Worm (Caenorhabditis elegans) whole organism, L1 larva: ENCODE data around the gene EGAP2.2.

Experiments used
- C04F5.9 ChIP-seq: sonication (generic microtip); optimal IDR thresholded peaks from 2 replicates; lab custom pipeline; 2016; ENCODE audit warnings: missing genetic modification characterization, missing compliant biosample characterization
- C16A3.4 ChIP-seq: fragments of 150-350 bp; optimal IDR thresholded peaks from 2 replicates; lab custom pipeline; 2014; ENCODE audit warnings: missing biosample characterization, missing genetic modification characterization
- F16B12.6 ChIP-seq: fragments of 150-350 bp; optimal IDR thresholded peaks from 2 replicates; lab custom pipeline; 2014; ENCODE audit warnings: missing biosample characterization, missing genetic modification characterization
- aly-2 ChIP-seq: fragments of 150-350 bp; optimal IDR thresholded peaks from 2 replicates; lab custom pipeline; 2014; ENCODE audit warnings: missing biosample characterization, missing genetic modification characterization
- ama-1 ChIP-seq: fragments of 150-350 bp; optimal IDR thresholded peaks from 2 replicates; lab custom pipeline; 2014
- blmp-1 ChIP-seq: fragments of 150-350 bp; optimal IDR thresholded peaks from 2 replicates; lab custom pipeline; 2014; ENCODE audit warnings: missing biosample characterization, missing genetic modification characterization
- ceh-82 ChIP-seq, 3 experiments: fragments of 150-350 bp in 1 of 3; sonication (generic microtip) in 2 of 3; optimal IDR thresholded peaks; 2 replicates each; lab custom pipeline; 2014 to 2017; ENCODE audit warnings: missing biosample characterization in 3 of 3, missing genetic modification characterization in 3 of 3
- dpl-1 ChIP-seq, 3 experiments: fragments of 150-350 bp in 2 of 3; sonication (generic microtip) in 1 of 3; optimal IDR thresholded peaks; 2 replicates each; lab custom pipeline; 2014 to 2017; ENCODE audit warnings: missing biosample characterization in 3 of 3, missing genetic modification characterization in 3 of 3, missing genetic modification reagents in 3 of 3
- dsc-1 ChIP-seq: sonication (generic microtip); optimal IDR thresholded peaks from 2 replicates; lab custom pipeline; 2016; ENCODE audit warnings: mild to moderate bottlenecking, missing genetic modification characterization, missing compliant biosample characterization
- efl-1 ChIP-seq, 4 experiments: fragments of 150-350 bp; optimal IDR thresholded peaks in 3 of 4; peaks in 1 of 4; 1 replicate in 1 of 4; 2 replicates in 3 of 4; lab custom pipeline; 2014; ENCODE audit warnings: missing biosample characterization in 2 of 4, missing genetic modification characterization in 2 of 4, missing genetic modification reagents in 2 of 4
- efl-3 ChIP-seq: fragments of 200-800 bp; sonication (Bioruptor generic); optimal IDR thresholded peaks from 2 replicates; lab custom pipeline; 2018; ENCODE audit warnings: mild to moderate bottlenecking, missing genetic modification characterization, missing compliant biosample characterization
- egl-27 ChIP-seq, 2 experiments: fragments of 150-350 bp in 1 of 2; sonication (generic microtip); optimal IDR thresholded peaks; 3 replicates each; lab custom pipeline; 2017 to 2018; ENCODE audit warnings: missing biosample characterization in 2 of 2, missing genetic modification characterization in 2 of 2, missing genetic modification reagents in 2 of 2
- elt-2 ChIP-seq: sonication (generic microtip); optimal IDR thresholded peaks from 2 replicates; lab custom pipeline; 2016; ENCODE audit warnings: missing genetic modification characterization, mild to moderate bottlenecking, inconsistent platforms, missing compliant biosample characterization, missing genetic modification reagents
- ets-5 ChIP-seq: fragments of 200-800 bp; sonication (Bioruptor generic); IDR thresholded peaks from 2 replicates; pipeline ENCODE4 v1.3.6; 2022; ENCODE audit warnings: missing genetic modification characterization, missing compliant biosample characterization
- fkh-8 ChIP-seq: sonication (generic microtip); optimal IDR thresholded peaks from 2 replicates; lab custom pipeline; 2016; ENCODE audit warnings: mild to moderate bottlenecking, missing genetic modification characterization, missing compliant biosample characterization
- fos-1 ChIP-seq: fragments of 150-350 bp; optimal IDR thresholded peaks from 2 replicates; lab custom pipeline; 2014; ENCODE audit warnings: missing biosample characterization, missing genetic modification characterization
- grh-1 ChIP-seq: fragments of 200-800 bp; sonication (Bioruptor generic); IDR thresholded peaks from 2 replicates; pipeline ENCODE4 v1.3.6; 2022; ENCODE audit warnings: missing genetic modification reagents, missing genetic modification characterization, missing compliant biosample characterization
- hlh-4 ChIP-seq: sonication (generic microtip); optimal IDR thresholded peaks from 2 replicates; lab custom pipeline; 2016; ENCODE audit warnings: mild to moderate bottlenecking, missing genetic modification characterization, missing compliant biosample characterization
- irx-1 ChIP-seq: sonication (generic microtip); optimal IDR thresholded peaks from 2 replicates; lab custom pipeline; 2016; ENCODE audit warnings: missing genetic modification characterization, missing compliant biosample characterization
- isw-1 ChIP-seq: fragments of 200-800 bp; sonication (Bioruptor generic); IDR thresholded peaks from 2 replicates; pipeline ENCODE4 v1.3.6; 2022; ENCODE audit warnings: missing genetic modification characterization, missing compliant biosample characterization
- jun-1 ChIP-seq: fragments of 150-350 bp; optimal IDR thresholded peaks from 2 replicates; lab custom pipeline; 2014; ENCODE audit warnings: missing biosample characterization, missing genetic modification reagents, missing genetic modification characterization
- lin-14 ChIP-seq: fragments of 200-800 bp; sonication (Bioruptor generic); optimal IDR thresholded peaks from 2 replicates; lab custom pipeline; 2018; ENCODE audit warnings: mild to moderate bottlenecking, missing genetic modification characterization, moderate library complexity, missing compliant biosample characterization
- lin-15B ChIP-seq: fragments of 150-350 bp; sonication (generic microtip); optimal IDR thresholded peaks from 3 replicates; lab custom pipeline; 2014; ENCODE audit warnings: missing biosample characterization, missing genetic modification characterization
- lir-3 ChIP-seq: sonication (generic microtip); optimal IDR thresholded peaks from 2 replicates; lab custom pipeline; 2016; ENCODE audit warnings: mild to moderate bottlenecking, missing genetic modification characterization, moderate library complexity, missing compliant biosample characterization; ENCODE audit not compliant: poor library complexity
- lsy-2 ChIP-seq, 2 experiments: fragments of 150-350 bp; optimal IDR thresholded peaks; 2 replicates each; lab custom pipeline; 2014; ENCODE audit warnings: missing biosample characterization in 2 of 2, missing genetic modification characterization in 2 of 2
- mep-1 ChIP-seq: fragments of 150-350 bp; optimal IDR thresholded peaks from 2 replicates; lab custom pipeline; 2014; ENCODE audit warnings: missing biosample characterization, missing genetic modification characterization
- nhr-11 ChIP-seq: fragments of 150-350 bp; optimal IDR thresholded peaks from 2 replicates; lab custom pipeline; 2014; ENCODE audit warnings: missing biosample characterization, missing genetic modification characterization
- nhr-12 ChIP-seq: sonication (generic microtip); optimal IDR thresholded peaks from 2 replicates; lab custom pipeline; 2017; ENCODE audit warnings: missing biosample characterization, missing genetic modification characterization
- nhr-19 ChIP-seq: fragments of 200-800 bp; sonication (Bioruptor generic); conservative IDR thresholded peaks from 2 replicates; pipeline ENCODE4 v1.3.6; 2022; ENCODE audit warnings: missing genetic modification characterization, missing compliant biosample characterization
- nhr-20 ChIP-seq: sonication (generic microtip); optimal IDR thresholded peaks from 2 replicates; lab custom pipeline; 2016; ENCODE audit warnings: mild to moderate bottlenecking, missing genetic modification characterization, missing compliant biosample characterization
- nhr-71 ChIP-seq: sonication (generic microtip); optimal IDR thresholded peaks from 2 replicates; lab custom pipeline; 2016; ENCODE audit warnings: mild to moderate bottlenecking, missing genetic modification characterization, moderate library complexity, missing compliant biosample characterization
- nhr-76 ChIP-seq: sonication (generic microtip); optimal IDR thresholded peaks from 2 replicates; lab custom pipeline; 2017; ENCODE audit warnings: missing biosample characterization, missing genetic modification characterization
- nhr-84 ChIP-seq: sonication (generic microtip); optimal IDR thresholded peaks from 2 replicates; lab custom pipeline; 2017; ENCODE audit warnings: missing biosample characterization, missing genetic modification characterization
- nhr-90 ChIP-seq: sonication (generic microtip); optimal IDR thresholded peaks from 2 replicates; lab custom pipeline; 2016; ENCODE audit warnings: mild to moderate bottlenecking, missing genetic modification characterization, missing compliant biosample characterization; ENCODE audit not compliant: poor library complexity
- pag-3 ChIP-seq: sonication (generic microtip); optimal IDR thresholded peaks from 2 replicates; lab custom pipeline; 2017; ENCODE audit warnings: missing genetic modification characterization, mild to moderate bottlenecking, missing compliant biosample characterization, antibody characterized with exemption, borderline replicate concordance; ENCODE audit not compliant: insufficient read depth
- tlp-1 ChIP-seq: fragments of 150-350 bp; optimal IDR thresholded peaks from 2 replicates; lab custom pipeline; 2014; ENCODE audit warnings: missing biosample characterization, missing genetic modification characterization
- unc-30 ChIP-seq: sonication (generic microtip); optimal IDR thresholded peaks from 2 replicates; lab custom pipeline; 2017; ENCODE audit warnings: missing biosample characterization, missing genetic modification characterization
- unc-62 ChIP-seq: fragments of 150-350 bp; optimal IDR thresholded peaks from 2 replicates; lab custom pipeline; 2014; ENCODE audit warnings: missing biosample characterization, missing genetic modification reagents, missing genetic modification characterization
- unc-86 ChIP-seq: sonication (generic microtip); optimal IDR thresholded peaks from 2 replicates; lab custom pipeline; 2016; ENCODE audit warnings: missing genetic modification characterization, missing compliant biosample characterization
- unc-98 ChIP-seq: fragments of 200-800 bp; sonication (Bioruptor generic); IDR thresholded peaks from 2 replicates; pipeline ENCODE4 v1.3.6; 2022; ENCODE audit warnings: missing genetic modification characterization, missing compliant biosample characterization
- vab-15 ChIP-seq: sonication (generic microtip); optimal IDR thresholded peaks from 2 replicates; lab custom pipeline; 2017; ENCODE audit warnings: missing genotype, mild to moderate bottlenecking, missing genetic modification characterization, missing compliant biosample characterization
- zip-4 ChIP-seq: fragments of 200-800 bp; sonication (Bioruptor generic); optimal IDR thresholded peaks from 2 replicates; lab custom pipeline; 2018; ENCODE audit warnings: mild to moderate bottlenecking, missing genetic modification characterization, moderate library complexity, missing compliant biosample characterization

EGAP2.2 gene

ce11 chrII:5246791-5247361 lies 17.2 kb downstream of the EGAP2.2 start, which contains the start of gene ptr-6 (continued):
- peak in 1 of 2 experiments; percentile 42 for TF ChIP-seq lsy-2 (tag; optimal IDR thresholded peaks at IDR 0.05; lab: Kevin White, UChicago)
- peak; percentile 69 for TF ChIP-seq blmp-1
- TF ChIP-seq irx-1 = no peak
- TF ChIP-seq lin-14 (GFP tag; lab: Kevin White, UChicago) = peak; percentile 63
- no peak for TF ChIP-seq nhr-84 (tag; lab: Kevin White, UChicago)
- TF ChIP-seq ets-5 (GFP tag; lab: Robert Waterston, UW) = no peak
- TF ChIP-seq fkh-8 (tag; lab: Kevin White, UChicago) = no peak
- no peak for TF ChIP-seq unc-62
- TF ChIP-seq jun-1 (tag; lab: Kevin White, UChicago) = no peak
- TF ChIP-seq dpl-1 (GFP tag; optimal IDR thresholded peaks at IDR 0.05; lab: Kevin White, UChicago) = no peak

- TF ChIP-seq aly-2 (no peak), nhr-90 (no peak), C16A3.4 (tag; lab: Kevin White, UChicago) (no peak), dsc-1 (tag; lab: Kevin White, UChicago) (no peak), unc-98 (no peak), zip-4 (no peak), grh-1 (GFP tag; lab: Robert Waterston, UW) (no peak), ceh-82 (tag; optimal IDR thresholded peaks at IDR 0.05; lab: Kevin White, UChicago) (no peak), fos-1 (no peak), irx-1 (no peak), tlp-1 (tag; lab: Kevin White, UChicago) (no peak), nhr-11 (no peak), vab-15 (tag; lab: Kevin White, UChicago) (no peak), mep-1 (tag; lab: Kevin White, UChicago) (no peak), nhr-19 (GFP tag; lab: Robert Waterston, UW) (no peak)
Measured at ce11 chrII:5255435-5255834, 25.7 kb downstream of the EGAP2.2 start, which contains the start of gene frpr-4. TSS of gene frpr-4 (minus strand) at chrII:5255535.

DNA sequence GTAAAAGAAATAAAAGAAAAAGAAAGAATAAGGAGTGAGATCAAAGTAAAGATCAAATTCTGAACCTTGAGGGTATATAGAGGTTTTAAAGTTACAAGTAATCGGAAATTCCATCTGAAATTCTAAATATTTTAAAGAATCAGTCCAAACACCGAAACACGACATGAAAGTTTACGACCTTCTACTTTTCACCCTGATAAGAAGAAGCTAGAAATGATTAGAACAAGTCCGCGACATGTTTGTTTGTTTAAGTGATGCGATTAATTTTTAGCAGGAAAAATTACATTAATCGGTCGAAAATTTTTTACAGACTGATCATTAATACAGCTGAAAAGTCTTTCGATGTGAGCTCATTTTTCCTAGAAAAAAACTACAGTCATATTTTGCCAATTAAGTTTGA lies 35.0 kb downstream of the EGAP2.2 start:
- TF ChIP-seq unc-98 = no peak
- TF ChIP-seq nhr-12 (tag; lab: Kevin White, UChicago) = no peak
- no peak for TF ChIP-seq efl-1 (optimal IDR thresholded peaks at IDR 0.05; lab: Kevin White, UChicago)
- peak in 1 of 2 experiments; percentile 8 for TF ChIP-seq efl-1 (GFP tag; optimal IDR thresholded peaks at IDR 0.05 in 1 of 2; lab: Kevin White, UChicago)
- peak; percentile 58 for TF ChIP-seq elt-2
- TF ChIP-seq, all 84 proteins: peak for 2

DNA sequence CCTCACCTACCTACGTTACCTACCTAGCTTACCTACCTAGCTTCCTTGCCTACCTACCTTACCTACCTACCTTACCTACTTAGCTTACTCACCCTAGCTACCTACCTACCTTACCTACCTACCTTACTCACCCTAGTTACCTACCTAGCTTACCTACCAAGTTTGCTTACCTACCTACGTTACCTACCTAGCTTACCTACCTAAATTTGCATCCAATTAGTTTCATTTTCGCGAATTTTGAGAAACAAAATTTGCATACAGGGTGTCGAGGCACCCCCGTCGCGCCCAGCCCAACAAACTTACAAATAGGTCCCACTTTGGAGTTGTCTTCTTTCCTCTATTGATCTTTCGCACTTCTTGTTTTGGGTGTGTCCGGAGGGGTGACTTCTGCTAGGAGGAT lies 39.3 kb downstream of the EGAP2.2 start:
- TF ChIP-seq efl-1 (optimal IDR thresholded peaks at IDR 0.05; lab: Kevin White, UChicago) (no peak), efl-1 (GFP tag; optimal IDR thresholded peaks at IDR 0.05 in 1 of 2; lab: Kevin White, UChicago) (no peak), nhr-76 (tag; lab: Kevin White, UChicago) (no peak), C16A3.4 (tag; lab: Kevin White, UChicago) (no peak), C04F5.9 (tag; lab: Kevin White, UChicago) (no peak), efl-3 (no peak), hlh-4 (tag; lab: Kevin White, UChicago) (no peak), ama-1 (lab: Kevin White, UChicago) (no peak), tlp-1 (tag; lab: Kevin White, UChicago) (no peak), fos-1 (no peak), unc-30 (tag; lab: Kevin White, UChicago) (no peak), nhr-20 (tag; lab: Kevin White, UChicago) (no peak)

DNA sequence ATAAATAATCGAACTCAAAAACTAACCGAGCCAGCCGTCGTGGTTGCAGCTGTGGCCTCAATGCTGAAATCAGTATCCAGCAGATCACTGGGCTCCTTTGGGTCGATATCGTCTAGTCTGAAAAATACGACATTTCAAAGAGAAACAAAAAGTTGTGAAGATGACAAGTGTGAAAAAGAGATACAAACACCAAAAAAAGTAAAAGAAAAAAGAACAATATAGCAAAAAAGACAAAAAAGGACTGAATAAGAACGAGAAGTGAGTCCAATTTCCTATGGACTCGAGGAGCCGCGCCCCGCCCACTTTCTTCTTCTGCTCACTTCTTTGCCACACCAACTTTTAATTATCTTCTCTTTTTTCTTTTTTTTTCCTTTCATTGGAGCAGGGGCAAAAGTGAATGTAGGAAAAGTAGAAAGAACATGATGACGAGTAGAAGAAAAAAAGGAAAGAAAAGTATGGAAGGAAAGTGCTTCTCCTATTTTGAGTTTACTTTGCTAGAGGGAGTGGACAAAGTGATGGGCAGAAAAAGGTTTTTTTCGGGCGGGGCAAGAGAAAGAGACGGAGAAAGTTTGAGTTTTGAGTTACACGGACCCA lies 42.1 kb downstream of the EGAP2.2 start, which contains the start of gene drn-1:
TSS of gene drn-1 (minus strand) at position 117 of the 594 bp plus-strand sequence.
- TF ChIP-seq nhr-11 = no peak
- no peak for TF ChIP-seq elt-2
- TF ChIP-seq pag-3 (tag; lab: Kevin White, UChicago) = no peak
- no peak for TF ChIP-seq grh-1 (GFP tag; lab: Robert Waterston, UW)
- no peak for TF ChIP-seq unc-98
- peak; percentile 20 for TF ChIP-seq nhr-71 (tag; lab: Kevin White, UChicago)
- no peak for TF ChIP-seq unc-86
- TF ChIP-seq lir-3 (tag; lab: Kevin White, UChicago) = no peak
- no peak for TF ChIP-seq F16B12.6 (tag; lab: Kevin White, UChicago)
- TF ChIP-seq nhr-20 (tag; lab: Kevin White, UChicago) = no peak
- TF ChIP-seq lin-14 (GFP tag; lab: Kevin White, UChicago) = peak; percentile 82
- peak in 1 of 3 experiments; percentile 2 for TF ChIP-seq dpl-1 (GFP tag; optimal IDR thresholded peaks at IDR 0.05; lab: Kevin White, UChicago)
- TF ChIP-seq lin-15B (tag; lab: Kevin White, UChicago) = no peak
- TF ChIP-seq nhr-76 (tag; lab: Kevin White, UChicago) = no peak
- TF ChIP-seq unc-62 = no peak
- TF ChIP-seq isw-1 (GFP tag; lab: Robert Waterston, UW) = no peak
- no peak for TF ChIP-seq egl-27 (tag; optimal IDR thresholded peaks at IDR 0.05; lab: Kevin White, UChicago)
- TF ChIP-seq efl-1 (optimal IDR thresholded peaks at IDR 0.05; lab: Kevin White, UChicago) = no peak
- no peak for TF ChIP-seq efl-1 (GFP tag; optimal IDR thresholded peaks at IDR 0.05 in 1 of 2; lab: Kevin White, UChicago)
